Worm (Caenorhabditis elegans): ENCODE data around the gene T10C6.7.

T10C6.7 gene

ce11 chrV:16020042-16020441 lies 11.5 kb downstream of the T10C6.7 start, which contains the start of gene srx-44:
srx-44 (plus strand) TSS chrV:16020342.
- TF ChIP-seq skn-1 (tag; optimal IDR thresholded peaks at IDR 0.05) (no peak), mbf-1 (tag; optimal IDR thresholded peaks at IDR 0.05) (no peak), unc-39 (tag; optimal IDR thresholded peaks at IDR 0.05) (no peak), sem-4 (tag; optimal IDR thresholded peaks at IDR 0.05) (no peak), crh-2 (tag; optimal IDR thresholded peaks at IDR 0.05) (no peak), ztf-11 (tag; optimal IDR thresholded peaks at IDR 0.05) (no peak), R02D3.7 (tag; optimal IDR thresholded peaks at IDR 0.05) (no peak)

- TF ChIP-seq ceh-82 (tag; optimal IDR thresholded peaks at IDR 0.05) (no peak), nhr-77 (tag; optimal IDR thresholded peaks at IDR 0.05) (no peak), elt-1 (tag; optimal IDR thresholded peaks at IDR 0.05) (no peak), Y55F3AM.14 (GFP tag; optimal IDR thresholded peaks at IDR 0.05) (no peak), lin-11 (tag; optimal IDR thresholded peaks at IDR 0.05) (no peak), nhr-6 (tag; optimal IDR thresholded peaks at IDR 0.05) (no peak), R02D3.7 (tag; optimal IDR thresholded peaks at IDR 0.05) (no peak), fos-1 (tag; optimal IDR thresholded peaks at IDR 0.05) (no peak), aly-2 (tag; optimal IDR thresholded peaks at IDR 0.05) (no peak), blmp-1 (tag; optimal IDR thresholded peaks at IDR 0.05; ENCODE audit: insufficient read depth) (no peak), nhr-25 (tag; optimal IDR thresholded peaks at IDR 0.05) (no peak), sma-3 (GFP tag; optimal IDR thresholded peaks at IDR 0.05) (no peak), nhr-21 (tag; optimal IDR thresholded peaks at IDR 0.05) (no peak), nhr-12 (tag; optimal IDR thresholded peaks at IDR 0.05) (no peak), crh-2 (tag; optimal IDR thresholded peaks at IDR 0.05) (no peak)
Observed at ce11 chrV:16017671-16018070, 13.8 kb downstream of the T10C6.7 start, which contains the start of gene srx-43. srx-43 (plus strand) TSS chrV:16017971.

ce11 chrV:16016977-16017376 lies 14.5 kb downstream of the T10C6.7 start:
- TF ChIP-seq blmp-1 (tag; optimal IDR thresholded peaks at IDR 0.05; ENCODE audit: insufficient read depth) (no peak), nhr-11 (tag; optimal IDR thresholded peaks at IDR 0.05) (no peak), unc-55 (GFP tag; optimal IDR thresholded peaks at IDR 0.05) (no peak), skn-1 (tag; optimal IDR thresholded peaks at IDR 0.05) (no peak), elt-1 (tag; optimal IDR thresholded peaks at IDR 0.05) (no peak), sma-3 (GFP tag; optimal IDR thresholded peaks at IDR 0.05) (no peak), ztf-1 (GFP tag; conservative IDR thresholded peaks at IDR 0.05) (no peak), nhr-21 (tag; optimal IDR thresholded peaks at IDR 0.05) (no peak), lin-13 (GFP tag; optimal IDR thresholded peaks at IDR 0.05) (no peak), lin-39 (tag; optimal IDR thresholded peaks at IDR 0.05) (no peak), ceh-16 (tag; optimal IDR thresholded peaks at IDR 0.05) (no peak), nhr-6 (tag; optimal IDR thresholded peaks at IDR 0.05) (no peak), gmeb-1 (tag; optimal IDR thresholded peaks at IDR 0.05) (no peak), aly-2 (tag; optimal IDR thresholded peaks at IDR 0.05) (no peak)

ce11 chrV:16015652-16016051 lies 15.9 kb downstream of the T10C6.7 start, which contains the start of gene str-232:
str-232 (minus strand) TSS chrV:16015752.
- TF ChIP-seq skn-1 (tag; optimal IDR thresholded peaks at IDR 0.05) (no peak), lin-11 (tag; optimal IDR thresholded peaks at IDR 0.05) (no peak), nhr-129 (tag; optimal IDR thresholded peaks at IDR 0.05) (no peak), egl-27 (tag; optimal IDR thresholded peaks at IDR 0.05) (no peak), sem-4 (tag; optimal IDR thresholded peaks at IDR 0.05) (no peak), nhr-23 (tag; optimal IDR thresholded peaks at IDR 0.05) (no peak), C34F6.9 (tag; optimal IDR thresholded peaks at IDR 0.05) (no peak), lin-13 (GFP tag; optimal IDR thresholded peaks at IDR 0.05) (no peak), nhr-12 (tag; optimal IDR thresholded peaks at IDR 0.05) (no peak), elt-1 (tag; optimal IDR thresholded peaks at IDR 0.05) (no peak), R02D3.7 (tag; optimal IDR thresholded peaks at IDR 0.05) (no peak), ztf-1 (GFP tag; conservative IDR thresholded peaks at IDR 0.05) (no peak), unc-55 (GFP tag; optimal IDR thresholded peaks at IDR 0.05) (no peak), ztf-4 (tag; optimal IDR thresholded peaks at IDR 0.05) (no peak), nhr-11 (tag; optimal IDR thresholded peaks at IDR 0.05) (no peak), unc-62 (GFP tag; optimal IDR thresholded peaks at IDR 0.05) (no peak), ztf-11 (tag; optimal IDR thresholded peaks at IDR 0.05) (no peak)

- TF ChIP-seq ama-1 (optimal IDR thresholded peaks at IDR 0.05) (no peak), snpc-4 (tag; optimal IDR thresholded peaks at IDR 0.05) (no peak), sem-4 (tag; optimal IDR thresholded peaks at IDR 0.05) (no peak), ceh-16 (tag; optimal IDR thresholded peaks at IDR 0.05) (no peak), sma-9 (GFP tag; optimal IDR thresholded peaks at IDR 0.05) (no peak), sma-9 (tag; optimal IDR thresholded peaks at IDR 0.05) (no peak), blmp-1 (tag; optimal IDR thresholded peaks at IDR 0.05; ENCODE audit: insufficient read depth) (no peak), nhr-237 (tag; optimal IDR thresholded peaks at IDR 0.05) (no peak), fos-1 (tag; optimal IDR thresholded peaks at IDR 0.05) (no peak), nhr-12 (tag; optimal IDR thresholded peaks at IDR 0.05) (no peak), lin-13 (GFP tag; optimal IDR thresholded peaks at IDR 0.05) (no peak), nhr-25 (tag; optimal IDR thresholded peaks at IDR 0.05) (no peak), zag-1 (tag; optimal IDR thresholded peaks at IDR 0.05) (no peak), nhr-21 (tag; optimal IDR thresholded peaks at IDR 0.05) (no peak), egl-27 (tag; optimal IDR thresholded peaks at IDR 0.05) (no peak)
Observed at ce11 chrV:16009564-16009963, 21.9 kb downstream of the T10C6.7 start, which contains the start of gene str-233. str-233 (minus strand) TSS chrV:16009664.
